Fruit fly (Drosophila melanogaster) whole organism, prepupa: ENCODE measurements around the gene ex.

Experiments used
- Blimp-1 ChIP-seq: fragments of 200-800 bp; sonication (Bioruptor generic); optimal IDR thresholded peaks from 3 replicates; lab custom pipeline; 2017; ENCODE audit warnings: missing biosample characterization, missing genetic modification characterization, mild to moderate bottlenecking, moderate library complexity, missing genetic modification reagents
- CG10631 ChIP-seq: fragments of 200-800 bp; sonication (Bioruptor generic); optimal IDR thresholded peaks from 2 replicates; lab custom pipeline; 2016; ENCODE audit warnings: missing biosample characterization, missing genetic modification characterization
- CG10669 ChIP-seq: fragments of 200-800 bp; sonication (Bioruptor generic); optimal IDR thresholded peaks from 3 replicates; lab custom pipeline; 2018; ENCODE audit warnings: missing biosample characterization, mild to moderate bottlenecking, missing genetic modification characterization, moderate library complexity
- CG11294 ChIP-seq: fragments of 200-800 bp; sonication (Bioruptor generic); IDR thresholded peaks from 2 replicates; pipeline ENCODE4 v1.3.6; 2022; ENCODE audit warnings: missing biosample characterization, missing genetic modification characterization
- CG11762 ChIP-seq: fragments of 200-800 bp; sonication (Bioruptor generic); optimal IDR thresholded peaks from 3 replicates; lab custom pipeline; 2016; ENCODE audit warnings: missing biosample characterization, missing genetic modification characterization; ENCODE audit not compliant: insufficient read depth
- CG11902 ChIP-seq: fragments of 200-800 bp; sonication (Bioruptor generic); optimal IDR thresholded peaks from 3 replicates; lab custom pipeline; 2016; ENCODE audit warnings: missing biosample characterization, missing genetic modification characterization
- CG31627 ChIP-seq: fragments of 200-800 bp; sonication (Bioruptor generic); optimal IDR thresholded peaks from 3 replicates; lab custom pipeline; 2016; ENCODE audit warnings: missing biosample characterization, missing genetic modification characterization
- CG32006 ChIP-seq: fragments of 200-800 bp; sonication (Bioruptor generic); optimal IDR thresholded peaks from 3 replicates; lab custom pipeline; 2017; ENCODE audit warnings: missing biosample characterization, mild to moderate bottlenecking, missing genetic modification characterization
- CG34406 ChIP-seq: fragments of 200-800 bp; sonication (Bioruptor generic); optimal IDR thresholded peaks from 3 replicates; lab custom pipeline; 2016; ENCODE audit warnings: missing biosample characterization, missing genetic modification characterization
- CG3919 ChIP-seq: fragments of 200-800 bp; sonication (Bioruptor generic); optimal IDR thresholded peaks from 3 replicates; lab custom pipeline; 2016; ENCODE audit warnings: missing biosample characterization, missing genetic modification characterization
- CG4318 ChIP-seq: fragments of 200-800 bp; sonication (Bioruptor generic); optimal IDR thresholded peaks from 3 replicates; lab custom pipeline; 2017; ENCODE audit warnings: missing biosample characterization, mild to moderate bottlenecking, missing genetic modification characterization
- CG6163 ChIP-seq: fragments of 200-800 bp; sonication (Bioruptor generic); IDR thresholded peaks from 3 replicates; pipeline ENCODE4 v1.3.6; 2022; ENCODE audit warnings: missing biosample characterization, missing genetic modification characterization
- CG6276 ChIP-seq: fragments of 200-800 bp; sonication (Bioruptor generic); optimal IDR thresholded peaks from 2 replicates; lab custom pipeline; 2017; ENCODE audit warnings: missing biosample characterization, mild to moderate bottlenecking, missing genetic modification characterization
- CG6792 ChIP-seq: fragments of 200-800 bp; sonication (Bioruptor generic); optimal IDR thresholded peaks from 3 replicates; lab custom pipeline; 2016; ENCODE audit warnings: missing biosample characterization, missing genetic modification characterization
- CG6808 ChIP-seq: fragments of 200-800 bp; sonication (Bioruptor generic); optimal IDR thresholded peaks from 3 replicates; lab custom pipeline; 2017; ENCODE audit warnings: missing biosample characterization, missing genetic modification characterization, mild to moderate bottlenecking, moderate library complexity, missing genetic modification reagents
- CG6854 ChIP-seq: fragments of 200-800 bp; sonication (Bioruptor generic); optimal IDR thresholded peaks from 2 replicates; lab custom pipeline; 2017; ENCODE audit warnings: missing biosample characterization, mild to moderate bottlenecking, missing genetic modification characterization
- CG7368 ChIP-seq: fragments of 200-800 bp; sonication (Bioruptor generic); optimal IDR thresholded peaks from 3 replicates; lab custom pipeline; 2016; ENCODE audit warnings: missing biosample characterization, missing genetic modification characterization
- CG8632 ChIP-seq: fragments of 200-800 bp; sonication (Bioruptor generic); optimal IDR thresholded peaks from 3 replicates; lab custom pipeline; 2016; ENCODE audit warnings: missing biosample characterization, missing genetic modification characterization
- CG9139 ChIP-seq: fragments of 200-800 bp; sonication (Bioruptor generic); optimal IDR thresholded peaks from 3 replicates; lab custom pipeline; 2017; ENCODE audit warnings: missing biosample characterization, mild to moderate bottlenecking, missing genetic modification characterization
- Eip75B ChIP-seq: fragments of 200-800 bp; sonication (Bioruptor generic); optimal IDR thresholded peaks from 3 replicates; lab custom pipeline; 2016; ENCODE audit warnings: missing biosample characterization, missing genetic modification characterization
- Eip78C ChIP-seq: fragments of 200-800 bp; sonication (Bioruptor generic); peaks from one replicate; lab custom pipeline; 2016; ENCODE audit warnings: missing biosample characterization, missing genetic modification characterization
- Eip93F ChIP-seq: fragments of 200-800 bp; sonication (Bioruptor generic); optimal IDR thresholded peaks from 2 replicates; lab custom pipeline; 2016; ENCODE audit warnings: missing biosample characterization, mild to moderate bottlenecking, missing genetic modification characterization
- Ets21C ChIP-seq: fragments of 200-800 bp; sonication (Bioruptor generic); optimal IDR thresholded peaks from 3 replicates; lab custom pipeline; 2016; ENCODE audit warnings: missing biosample characterization, missing genetic modification characterization
- Ets96B ChIP-seq: fragments of 200-800 bp; optimal IDR thresholded peaks from 2 replicates; lab custom pipeline; 2019; ENCODE audit warnings: missing biosample characterization, mild to moderate bottlenecking, missing genetic modification characterization, moderate library complexity
- Gug ChIP-seq: fragments of 200-800 bp; sonication (Bioruptor generic); IDR thresholded peaks from 2 replicates; pipeline ENCODE4 v1.3.6; 2022; ENCODE audit warnings: missing biosample characterization, missing genetic modification characterization
- Hr38 ChIP-seq: sonication (Bioruptor generic); optimal IDR thresholded peaks from 2 replicates; lab custom pipeline; 2016; ENCODE audit warnings: missing biosample characterization, missing genetic modification characterization
- Hr39 ChIP-seq: fragments of 200-800 bp; sonication (Bioruptor generic); optimal IDR thresholded peaks from 2 replicates; lab custom pipeline; 2016; ENCODE audit warnings: missing biosample characterization, missing genetic modification characterization
- Lpt ChIP-seq: fragments of 200-800 bp; sonication (Bioruptor generic); optimal IDR thresholded peaks from 3 replicates; lab custom pipeline; 2016; ENCODE audit warnings: missing biosample characterization, missing genetic modification characterization
- Met ChIP-seq: fragments of 200-800 bp; sonication (Bioruptor generic); optimal IDR thresholded peaks from 3 replicates; lab custom pipeline; 2016; ENCODE audit warnings: missing biosample characterization, missing genetic modification characterization
- OdsH ChIP-seq: fragments of 200-800 bp; sonication (Bioruptor generic); optimal IDR thresholded peaks from 3 replicates; lab custom pipeline; 2016; ENCODE audit warnings: missing biosample characterization, missing genetic modification characterization
- Smox ChIP-seq: fragments of 200-800 bp; sonication (Bioruptor generic); optimal IDR thresholded peaks from 3 replicates; lab custom pipeline; 2016; ENCODE audit warnings: missing biosample characterization, missing genetic modification characterization
- Sox102F ChIP-seq: fragments of 200-800 bp; sonication (Bioruptor generic); optimal IDR thresholded peaks from 2 replicates; lab custom pipeline; 2016; ENCODE audit warnings: missing biosample characterization, mild to moderate bottlenecking, missing genetic modification characterization
- Sox15 ChIP-seq: fragments of 200-800 bp; sonication (Bioruptor generic); optimal IDR thresholded peaks from 3 replicates; lab custom pipeline; 2016; ENCODE audit warnings: missing biosample characterization, missing genetic modification characterization
- acj6 ChIP-seq: fragments of 200-800 bp; sonication (Bioruptor generic); optimal IDR thresholded peaks from 3 replicates; lab custom pipeline; 2016; ENCODE audit warnings: missing biosample characterization, missing genetic modification characterization
- cyc ChIP-seq: fragments of 200-800 bp; sonication (Bioruptor generic); optimal IDR thresholded peaks from 3 replicates; lab custom pipeline; 2016; ENCODE audit warnings: missing biosample characterization, missing genetic modification characterization
- dac ChIP-seq: fragments of 200-800 bp; sonication (Bioruptor generic); optimal IDR thresholded peaks from 2 replicates; lab custom pipeline; 2017; ENCODE audit warnings: missing biosample characterization, mild to moderate bottlenecking, missing genetic modification characterization
- dsx ChIP-seq: fragments of 200-800 bp; optimal IDR thresholded peaks from 3 replicates; lab custom pipeline; 2019; ENCODE audit warnings: missing biosample characterization, mild to moderate bottlenecking, missing genetic modification characterization, moderate library complexity; ENCODE audit not compliant: poor library complexity, severe bottlenecking
- eg ChIP-seq: fragments of 200-800 bp; sonication (Bioruptor generic); IDR thresholded peaks from 3 replicates; pipeline ENCODE4 v1.3.6; 2022; ENCODE audit warnings: missing biosample characterization, missing genetic modification characterization
- esn ChIP-seq: fragments of 200-800 bp; sonication (Bioruptor generic); optimal IDR thresholded peaks from 2 replicates; lab custom pipeline; 2016; ENCODE audit warnings: missing biosample characterization, mild to moderate bottlenecking, missing genetic modification characterization, moderate library complexity
- fd59A ChIP-seq: fragments of 200-800 bp; sonication (Bioruptor generic); optimal IDR thresholded peaks from 2 replicates; lab custom pipeline; 2017; ENCODE audit warnings: missing biosample characterization, mild to moderate bottlenecking, missing genetic modification characterization, missing genetic modification reagents
- fd85E ChIP-seq: fragments of 200-800 bp; sonication (Bioruptor generic); optimal IDR thresholded peaks from 3 replicates; lab custom pipeline; 2016; ENCODE audit warnings: missing biosample characterization, missing genetic modification characterization
- fkh ChIP-seq: fragments of 200-800 bp; sonication (Bioruptor generic); optimal IDR thresholded peaks from 3 replicates; lab custom pipeline; 2017; ENCODE audit warnings: missing biosample characterization, mild to moderate bottlenecking, missing genetic modification characterization, moderate library complexity
- lz ChIP-seq: fragments of 200-800 bp; sonication (Bioruptor generic); optimal IDR thresholded peaks from 3 replicates; lab custom pipeline; 2016; ENCODE audit warnings: missing biosample characterization, missing genetic modification characterization
- net ChIP-seq: fragments of 200-800 bp; sonication (Bioruptor generic); optimal IDR thresholded peaks from 3 replicates; lab custom pipeline; 2016; ENCODE audit warnings: missing biosample characterization, missing genetic modification characterization
- pdm3 ChIP-seq: fragments of 200-800 bp; sonication (Bioruptor generic); optimal IDR thresholded peaks from 3 replicates; lab custom pipeline; 2016; ENCODE audit warnings: missing biosample characterization, missing genetic modification characterization
- salr ChIP-seq, 2 experiments: fragments of 200-800 bp; sonication (Bioruptor generic); optimal IDR thresholded peaks; 3 replicates each; lab custom pipeline; 2016 to 2018; ENCODE audit warnings: missing biosample characterization in 2 of 2, missing genetic modification characterization in 2 of 2, mild to moderate bottlenecking in 1 of 2
- ss ChIP-seq, 2 experiments: fragments of 200-800 bp; sonication (Bioruptor generic); optimal IDR thresholded peaks; 2 replicates in 1 of 2; 3 replicates in 1 of 2; lab custom pipeline; 2017 to 2018; ENCODE audit warnings: mild to moderate bottlenecking in 2 of 2, missing biosample characterization in 2 of 2, missing genetic modification characterization in 2 of 2, moderate library complexity in 1 of 2
- svp ChIP-seq: fragments of 200-800 bp; sonication (Bioruptor generic); peaks from one replicate; lab custom pipeline; 2016; ENCODE audit warnings: missing biosample characterization, missing genetic modification characterization
- topi ChIP-seq: fragments of 200-800 bp; sonication (Bioruptor generic); optimal IDR thresholded peaks from 3 replicates; lab custom pipeline; 2016; ENCODE audit warnings: missing biosample characterization, missing genetic modification characterization

ex gene

DNA sequence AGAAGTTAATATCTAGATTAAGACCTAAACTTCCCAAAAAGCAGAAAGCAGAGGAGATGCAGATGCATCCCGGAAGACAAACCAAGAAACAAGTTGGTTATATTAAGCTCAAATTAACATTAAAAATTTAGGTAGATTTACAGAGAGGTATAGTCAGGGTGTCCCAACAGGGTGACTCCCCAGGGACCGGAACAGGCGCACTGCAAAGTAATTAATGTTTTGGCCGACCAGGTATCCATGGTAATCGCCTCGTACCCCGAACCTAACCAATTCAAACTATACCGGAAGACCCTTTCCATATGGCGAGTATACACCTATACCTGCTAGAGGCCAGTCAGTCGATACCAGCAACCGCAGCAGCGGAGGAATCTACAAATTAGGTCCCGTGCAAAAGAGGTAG, 8.5 kb upstream of the ex start, which contains the start of gene BBS8:
BBS8 (plus strand) TSS at position 301 of the 400 bp plus-strand sequence.
- TF ChIP-seq lz (GFP tag; lab: Kevin White, UChicago) (no peak), CG8632 (GFP tag; lab: Kevin White, UChicago) (no peak), ss (GFP tag; optimal IDR thresholded peaks at IDR 0.05; lab: Kevin White, UChicago) (no peak), topi (GFP tag; lab: Kevin White, UChicago) (no peak)

DNA sequence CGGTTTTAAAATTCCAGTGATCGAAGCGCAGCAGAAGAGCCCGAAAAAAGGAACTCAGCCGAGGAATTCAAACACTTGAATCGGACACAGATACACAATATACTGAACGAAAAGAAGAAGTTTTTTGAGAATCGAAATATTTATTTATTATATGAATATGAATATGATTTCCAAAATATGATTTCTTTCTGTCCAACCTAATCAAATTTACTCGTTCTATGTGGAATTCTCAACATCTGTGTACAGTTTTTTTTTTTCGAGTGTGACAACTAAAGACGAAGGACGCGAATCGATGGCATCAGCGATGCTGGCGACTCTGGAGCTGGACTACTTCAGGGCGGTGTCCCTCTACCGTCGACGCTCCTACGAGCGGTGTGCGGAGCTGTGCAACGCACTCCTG, 7.9 kb upstream of the ex start:
- TF ChIP-seq CG9139 (GFP tag; lab: Kevin White, UChicago) (no peak), dac (GFP tag; lab: Kevin White, UChicago) (no peak), svp (GFP tag; lab: Kevin White, UChicago) (peak; percentile 93), fd59A (GFP tag; lab: Kevin White, UChicago) (peak; percentile 13), Ets21C (GFP tag; lab: Kevin White, UChicago) (peak; percentile 42), Hr39 (peak; percentile 77), CG6808 (GFP tag; lab: Kevin White, UChicago) (peak; percentile 5), CG6792 (GFP tag; lab: Kevin White, UChicago) (peak; percentile 68), eg (GFP tag; lab: Robert Waterston, UW) (no peak), Smox (GFP tag; lab: Kevin White, UChicago) (peak; percentile 83), net (GFP tag; lab: Kevin White, UChicago) (peak; percentile 44), CG34406 (GFP tag; lab: Kevin White, UChicago) (peak; percentile 49), Gug (GFP tag; lab: Robert Waterston, UW) (no peak), Ets96B (tag; lab: Kevin White, UChicago) (peak; percentile 28), CG7368 (GFP tag; lab: Kevin White, UChicago) (no peak), CG3919 (GFP tag; lab: Kevin White, UChicago) (peak; percentile 74), pdm3 (GFP tag; lab: Kevin White, UChicago) (peak; percentile 59), lz (GFP tag; lab: Kevin White, UChicago) (peak; percentile 79), CG32006 (GFP tag; lab: Kevin White, UChicago) (peak; percentile 25), CG4318 (GFP tag; lab: Kevin White, UChicago) (no peak), acj6 (GFP tag; lab: Kevin White, UChicago) (peak; percentile 45), CG6163 (GFP tag; lab: Robert Waterston, UW) (peak; percentile 66; the same call in 2 of the 3 replicates), CG11902 (peak; percentile 13), CG6854 (GFP tag; lab: Kevin White, UChicago) (peak; percentile 22), cyc (peak; percentile 78), Sox15 (GFP tag; lab: Kevin White, UChicago) (no peak), Eip75B (peak; percentile 75), salr (GFP tag; optimal IDR thresholded peaks at IDR 0.05; lab: Kevin White, UChicago) (peak in 1 of 2 experiments; percentile 19), Sox102F (GFP tag; lab: Kevin White, UChicago) (peak; percentile 86), CG31627 (GFP tag; lab: Kevin White, UChicago) (peak; percentile 78), fd85E (GFP tag; lab: Kevin White, UChicago) (no peak), Blimp-1 (GFP tag; lab: Kevin White, UChicago) (peak; percentile 7), Hr38 (no peak), Met (GFP tag; lab: Kevin White, UChicago) (peak; percentile 86), topi (GFP tag; lab: Kevin White, UChicago) (peak; percentile 83), CG11294 (GFP tag; lab: Robert Waterston, UW) (no peak), esn (peak; percentile 90), CG6276 (GFP tag; lab: Kevin White, UChicago) (no peak), CG10631 (peak; percentile 72), CG10669 (GFP tag; lab: Kevin White, UChicago) (peak; percentile 10), CG8632 (GFP tag; lab: Kevin White, UChicago) (peak; percentile 49), Eip78C (peak; percentile 91), dsx (GFP tag; lab: Kevin White, UChicago) (no peak), OdsH (GFP tag; lab: Kevin White, UChicago) (peak; percentile 56), CG11762 (no peak), Lpt (GFP tag; lab: Kevin White, UChicago) (peak; percentile 34), Eip93F (GFP tag; lab: Kevin White, UChicago) (peak; percentile 65), fkh (no peak)
